Fruit fly (Drosophila melanogaster): ENCODE results near the gene Rcd4.

dm6 chr2L:8376717-8377116 is 5.9 kb upstream of the Rcd4 start, which contains the start of the genes CG13390 and CG17294:
- no peak for TF ChIP-seq CTCF (optimal IDR thresholded peaks at IDR 0.05)
- TF ChIP-seq CG8478 (optimal IDR thresholded peaks at IDR 0.05) = no peak
